Worm (Caenorhabditis elegans) whole organism, midembryonic: ENCODE data around the gene F40A3.2.

Experiments used
- T22C8.4 ChIP-seq: fragments of 200-800 bp; sonication (Bioruptor generic); IDR thresholded peaks from 2 replicates; pipeline ENCODE4 v1.3.6; 2022; ENCODE audit warnings: missing genetic modification characterization, missing compliant biosample characterization
- med-1 ChIP-seq: sonication (generic microtip); optimal IDR thresholded peaks from 2 replicates; lab custom pipeline; 2017; ENCODE audit warnings: missing genetic modification characterization, mild to moderate bottlenecking, missing compliant biosample characterization, antibody characterized with exemption, missing genetic modification reagents; ENCODE audit not compliant: insufficient read depth

DNA sequence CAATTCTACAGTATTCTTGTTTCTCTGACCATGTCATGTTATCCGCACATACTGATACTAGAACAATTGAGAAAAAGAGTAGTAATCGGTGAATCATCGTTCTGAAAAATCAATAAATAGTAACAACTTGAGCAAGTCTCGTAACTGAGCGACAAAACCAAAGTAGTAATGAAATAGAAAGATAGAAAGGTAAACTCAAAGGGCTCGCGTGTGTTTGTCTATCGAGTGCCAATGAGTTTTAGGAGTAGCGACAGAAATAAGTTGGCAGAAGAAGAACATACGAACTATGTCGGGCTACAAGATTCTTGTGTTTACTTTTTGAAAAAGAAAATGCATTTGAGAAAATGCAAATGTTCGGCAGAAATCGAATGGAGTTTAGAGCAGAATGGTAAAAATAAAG lies 39.2 kb upstream of the F40A3.2 start, which contains the start of gene C37C3.12:
- no peak for TF ChIP-seq med-1
- TF ChIP-seq T22C8.4: no peak
